Fruit fly (Drosophila melanogaster): Measurements from ENCODE around the gene cic.

- TF ChIP-seq CG6808 (GFP tag; optimal IDR thresholded peaks at IDR 0.05) (no peak), Lpt (GFP tag; optimal IDR thresholded peaks at IDR 0.05) (no peak), salr (GFP tag; optimal IDR thresholded peaks at IDR 0.05) (no peak), CG6163 (GFP tag; IDR thresholded peaks at IDR 0.05) (no peak), CG11762 (GFP tag; optimal IDR thresholded peaks at IDR 0.05; ENCODE audit: insufficient read depth) (no peak), pdm3 (GFP tag; optimal IDR thresholded peaks at IDR 0.05) (no peak), esn (GFP tag; optimal IDR thresholded peaks at IDR 0.05) (no peak), CG8319 (GFP tag; optimal IDR thresholded peaks at IDR 0.05) (no peak), eg (GFP tag; IDR thresholded peaks at IDR 0.05) (no peak)
These were observed 9.4 kb downstream of the cic start for dm6 chr3R:20261969-20262334.
